Fruit fly (Drosophila melanogaster): ENCODE measurements around the gene Uba4.

- TF ChIP-seq CTCF (optimal IDR thresholded peaks at IDR 0.05) (no peak), CG8478 (optimal IDR thresholded peaks at IDR 0.05) (no peak)
Measured at dm6 chr2L:8517256-8517694, at the start of gene Uba4, which contains the start of gene mRpL51.
